Worm (Caenorhabditis elegans) whole organism, young adult: Measurements from ENCODE around the gene tftc-3.

Source experiments
- B0019.2 ChIP-seq: fragments of 200-800 bp; sonication (Bioruptor generic); conservative IDR thresholded peaks from 2 replicates; pipeline ENCODE4 v1.3.6; 2022; ENCODE audit warnings: missing genetic modification reagents, missing genetic modification characterization, missing compliant biosample characterization
- D2030.7 ChIP-seq: fragments of 200-800 bp; sonication (Bioruptor generic); IDR thresholded peaks from 2 replicates; pipeline ENCODE4 v1.3.6; 2022; ENCODE audit warnings: missing genetic modification reagents, missing genetic modification characterization, missing compliant biosample characterization
- F33H1.4 ChIP-seq: fragments of 200-800 bp; sonication (Bioruptor generic); IDR thresholded peaks from 2 replicates; pipeline ENCODE4 v1.3.6; 2022; ENCODE audit warnings: missing genetic modification reagents, missing genetic modification characterization, missing compliant biosample characterization
- F37B4.10 ChIP-seq: fragments of 200-800 bp; sonication (Bioruptor generic); IDR thresholded peaks from 2 replicates; pipeline ENCODE4 v1.3.6; 2022; ENCODE audit warnings: missing genetic modification characterization, missing compliant biosample characterization
- F39B2.1 ChIP-seq: fragments of 200-800 bp; sonication (Bioruptor generic); IDR thresholded peaks from 2 replicates; pipeline ENCODE4 v1.3.6; 2022; ENCODE audit warnings: missing genetic modification reagents, missing genetic modification characterization, missing compliant biosample characterization
- F55B11.4 ChIP-seq: sonication (generic microtip); optimal IDR thresholded peaks from 2 replicates; lab custom pipeline; 2016; ENCODE audit warnings: missing compliant biosample characterization, missing genetic modification characterization, borderline replicate concordance; ENCODE audit not compliant: insufficient read depth
- K12H6.12 ChIP-seq: fragments of 200-800 bp; sonication (Bioruptor generic); optimal IDR thresholded peaks from 2 replicates; lab custom pipeline; 2018; ENCODE audit warnings: mild to moderate bottlenecking, missing genetic modification characterization, missing compliant biosample characterization
- Y56A3A.18 ChIP-seq: fragments of 200-800 bp; sonication (Bioruptor generic); IDR thresholded peaks from 2 replicates; pipeline ENCODE4 v1.3.6; 2022; ENCODE audit warnings: missing genetic modification reagents, missing genetic modification characterization, missing compliant biosample characterization
- atf-7 ChIP-seq: sonication (generic microtip); optimal IDR thresholded peaks from 2 replicates; lab custom pipeline; 2017; ENCODE audit warnings: mild to moderate bottlenecking, missing genetic modification characterization, missing compliant biosample characterization
- athp-1 ChIP-seq: sonication (generic microtip); optimal IDR thresholded peaks from 2 replicates; lab custom pipeline; 2017; ENCODE audit warnings: mild to moderate bottlenecking, missing genetic modification characterization, missing compliant biosample characterization
- ccch-3 ChIP-seq: fragments of 200-800 bp; sonication (Bioruptor generic); optimal IDR thresholded peaks from 2 replicates; lab custom pipeline; 2018; ENCODE audit warnings: mild to moderate bottlenecking, missing genetic modification characterization, missing compliant biosample characterization
- cebp-1 ChIP-seq, 2 experiments: fragments of 200-800 bp in 1 of 2; sonication (Bioruptor generic) in 1 of 2; sonication (generic microtip) in 1 of 2; IDR thresholded peaks in 1 of 2; optimal IDR thresholded peaks in 1 of 2; 2 replicates each; pipeline versions ENCODE4 v1.3.6 to Lab custom; 2017 to 2022; ENCODE audit warnings: missing compliant biosample characterization in 2 of 2, missing genetic modification characterization in 2 of 2, mild to moderate bottlenecking in 1 of 2, missing genetic modification reagents in 1 of 2, moderate library complexity in 1 of 2
- dox-1 ChIP-seq: fragments of 200-800 bp; sonication (Bioruptor generic); IDR thresholded peaks from 2 replicates; pipeline ENCODE4 v1.3.6; 2022; ENCODE audit warnings: missing genetic modification reagents, missing genetic modification characterization, missing compliant biosample characterization
- egl-18 ChIP-seq: fragments of 200-800 bp; sonication (Bioruptor generic); IDR thresholded peaks from 2 replicates; pipeline ENCODE4 v1.3.6; 2022; ENCODE audit warnings: missing genetic modification reagents, missing genetic modification characterization, missing compliant biosample characterization
- egrh-3 ChIP-seq: fragments of 200-800 bp; sonication (Bioruptor generic); IDR thresholded peaks from 2 replicates; pipeline ENCODE4 v1.3.6; 2022; ENCODE audit warnings: missing genetic modification reagents, missing genetic modification characterization, missing compliant biosample characterization
- ets-4 ChIP-seq: fragments of 200-800 bp; sonication (Bioruptor generic); optimal IDR thresholded peaks from 2 replicates; lab custom pipeline; 2018; ENCODE audit warnings: mild to moderate bottlenecking, missing genetic modification characterization, missing compliant biosample characterization
- fkh-3 ChIP-seq: sonication (generic microtip); optimal IDR thresholded peaks from 2 replicates; lab custom pipeline; 2016; ENCODE audit warnings: mild to moderate bottlenecking, missing genetic modification characterization, missing compliant biosample characterization
- hmg-20 ChIP-seq: fragments of 200-800 bp; sonication (Bioruptor generic); IDR thresholded peaks from 2 replicates; pipeline ENCODE4 v1.3.6; 2022; ENCODE audit warnings: missing genetic modification reagents, missing genetic modification characterization, missing compliant biosample characterization
- let-526 ChIP-seq: fragments of 200-800 bp; sonication (Bioruptor generic); IDR thresholded peaks from 2 replicates; pipeline ENCODE4 v1.3.6; 2022; ENCODE audit warnings: missing genetic modification reagents, missing genetic modification characterization, missing compliant biosample characterization
- lin-40 ChIP-seq: sonication (generic microtip); optimal IDR thresholded peaks from 2 replicates; lab custom pipeline; 2016; ENCODE audit warnings: missing genetic modification characterization, mild to moderate bottlenecking, missing compliant biosample characterization, missing genotype, missing genetic modification reagents
- lin-54 ChIP-seq: fragments of 200-800 bp; sonication (Bioruptor generic); optimal IDR thresholded peaks from 2 replicates; lab custom pipeline; 2018; ENCODE audit warnings: mild to moderate bottlenecking, missing genetic modification characterization, missing compliant biosample characterization
- lsy-27 ChIP-seq: sonication (generic microtip); optimal IDR thresholded peaks from 2 replicates; lab custom pipeline; 2017; ENCODE audit warnings: missing genetic modification characterization, mild to moderate bottlenecking, missing compliant biosample characterization, antibody characterized with exemption, missing genotype, borderline replicate concordance; ENCODE audit not compliant: insufficient read depth
- madf-3 ChIP-seq: fragments of 200-800 bp; sonication (Bioruptor generic); IDR thresholded peaks from 2 replicates; pipeline ENCODE4 v1.3.6; 2022; ENCODE audit warnings: missing genetic modification reagents, missing genetic modification characterization, missing compliant biosample characterization
- mcd-1 ChIP-seq: fragments of 200-800 bp; sonication (Bioruptor generic); IDR thresholded peaks from 2 replicates; pipeline ENCODE4 v1.3.6; 2022; ENCODE audit warnings: missing genetic modification reagents, missing genetic modification characterization, missing compliant biosample characterization
- mxl-1 ChIP-seq: sonication (generic microtip); optimal IDR thresholded peaks from 2 replicates; lab custom pipeline; 2016; ENCODE audit warnings: missing genetic modification characterization, missing compliant biosample characterization
- nfya-1 ChIP-seq: sonication (generic microtip); optimal IDR thresholded peaks from 2 replicates; lab custom pipeline; 2017; ENCODE audit warnings: antibody characterized with exemption, missing compliant biosample characterization, missing genetic modification characterization, borderline replicate concordance; ENCODE audit not compliant: insufficient read depth
- nhr-179 ChIP-seq: sonication (generic microtip); optimal IDR thresholded peaks from 2 replicates; lab custom pipeline; 2016; ENCODE audit warnings: mild to moderate bottlenecking, missing genetic modification characterization, missing compliant biosample characterization
- nhr-80 ChIP-seq: sonication (generic microtip); optimal IDR thresholded peaks from 2 replicates; lab custom pipeline; 2016; ENCODE audit warnings: missing genetic modification characterization, missing compliant biosample characterization
- pha-4 ChIP-seq: fragments of 150-350 bp; sonication (generic microtip); optimal IDR thresholded peaks from 2 replicates; lab custom pipeline; 2014; ENCODE audit warnings: missing biosample characterization, missing genetic modification reagents, missing genetic modification characterization
- repo-1 ChIP-seq: sonication (generic microtip); optimal IDR thresholded peaks from 2 replicates; lab custom pipeline; 2017; ENCODE audit warnings: mild to moderate bottlenecking, missing genetic modification characterization, missing compliant biosample characterization
- rpc-1 ChIP-seq, 2 experiments: fragments of 150-350 bp in 1 of 2; sonication (generic microtip) in 1 of 2; optimal IDR thresholded peaks; 2 replicates each; lab custom pipeline; 2014 to 2018; ENCODE audit warnings: missing biosample characterization in 1 of 2, missing genetic modification characterization in 1 of 2, missing genetic modification reagents in 1 of 2, missing genotype in 1 of 2
- snpc-1.1 ChIP-seq: sonication (generic microtip); optimal IDR thresholded peaks from 2 replicates; lab custom pipeline; 2017; ENCODE audit warnings: missing genetic modification characterization, mild to moderate bottlenecking, missing compliant biosample characterization, antibody characterized with exemption, moderate library complexity, missing genotype, missing genetic modification reagents; ENCODE audit not compliant: insufficient read depth
- snpc-1.3 ChIP-seq: sonication (generic microtip); optimal IDR thresholded peaks from 2 replicates; lab custom pipeline; 2017; ENCODE audit warnings: missing genetic modification characterization, mild to moderate bottlenecking, missing compliant biosample characterization, antibody characterized with exemption, moderate library complexity, missing genotype, missing genetic modification reagents; ENCODE audit not compliant: insufficient read depth
- tbx-9 ChIP-seq: sonication (generic microtip); optimal IDR thresholded peaks from 2 replicates; lab custom pipeline; 2016; ENCODE audit warnings: borderline replicate concordance, missing genetic modification characterization, inconsistent platforms, missing compliant biosample characterization
- zfh-2 ChIP-seq: fragments of 200-800 bp; sonication (Bioruptor generic); conservative IDR thresholded peaks from 2 replicates; pipeline ENCODE4 v1.3.6; 2022; ENCODE audit warnings: missing genetic modification reagents, missing genetic modification characterization, missing compliant biosample characterization
- ztf-22 ChIP-seq: fragments of 200-800 bp; sonication (Bioruptor generic); optimal IDR thresholded peaks from 2 replicates; lab custom pipeline; 2018; ENCODE audit warnings: mild to moderate bottlenecking, missing genetic modification characterization, moderate library complexity, missing compliant biosample characterization
- ztf-26 ChIP-seq: sonication (generic microtip); optimal IDR thresholded peaks from 2 replicates; lab custom pipeline; 2017; ENCODE audit warnings: missing genetic modification characterization, missing compliant biosample characterization

tftc-3 gene

ce11 chrV:10185719-10186118 lies 24.4 kb downstream of the tftc-3 start, which contains the start of gene ZK856.18:
Gene ZK856.18 (minus strand): TSS chrV:10186007.
- no peak for TF ChIP-seq B0019.2 (GFP tag; lab: Robert Waterston, UW)
- no peak for TF ChIP-seq madf-3 (GFP tag; lab: Robert Waterston, UW)
- no peak for TF ChIP-seq K12H6.12 (tag; lab: Kevin White, UChicago)
- TF ChIP-seq zfh-2 (GFP tag; lab: Robert Waterston, UW) = no peak
- TF ChIP-seq ztf-26 (tag; lab: Kevin White, UChicago) = no peak
- no peak for TF ChIP-seq athp-1 (tag; lab: Kevin White, UChicago)
- TF ChIP-seq F39B2.1 (GFP tag; lab: Robert Waterston, UW) = no peak
- TF ChIP-seq egrh-3 (GFP tag; lab: Robert Waterston, UW) = no peak
- TF ChIP-seq lin-40 (tag; lab: Kevin White, UChicago) = no peak
- no peak for TF ChIP-seq fkh-3 (tag; lab: Kevin White, UChicago)
- no peak for TF ChIP-seq tbx-9 (tag; lab: Kevin White, UChicago)
- no peak for TF ChIP-seq nhr-80

ce11 chrV:10183810-10184209 lies 26.3 kb downstream of the tftc-3 start:
- TF ChIP-seq ets-4 (no peak), let-526 (GFP tag; lab: Robert Waterston, UW) (no peak), mcd-1 (GFP tag; lab: Robert Waterston, UW) (no peak), ztf-26 (tag; lab: Kevin White, UChicago) (no peak), rpc-1 (optimal IDR thresholded peaks at IDR 0.05; lab: Kevin White, UChicago) (no peak), rpc-1 (tag; optimal IDR thresholded peaks at IDR 0.05; lab: Kevin White, UChicago) (no peak), nfya-1 (no peak), hmg-20 (no peak), Y56A3A.18 (GFP tag; lab: Robert Waterston, UW) (no peak), egl-18 (GFP tag; lab: Robert Waterston, UW) (no peak), pha-4 (tag; lab: Kevin White, UChicago) (no peak), ztf-22 (GFP tag; lab: Kevin White, UChicago) (no peak), D2030.7 (GFP tag; lab: Robert Waterston, UW) (no peak), repo-1 (tag; lab: Kevin White, UChicago) (no peak), atf-7 (tag; lab: Kevin White, UChicago) (no peak)
- TF ChIP-seq, all 124 proteins: peak for 0

ce11 chrV:10182984-10183383 lies 27.2 kb downstream of the tftc-3 start, which contains the start of gene ZK856.4:
Gene ZK856.4 (plus strand): TSS chrV:10183284.
- no peak for TF ChIP-seq snpc-1.3
- TF ChIP-seq F55B11.4 (tag; lab: Kevin White, UChicago) = no peak
- no peak for TF ChIP-seq F33H1.4
- no peak for TF ChIP-seq mxl-1 (tag; lab: Kevin White, UChicago)
- TF ChIP-seq lsy-27 (tag; lab: Kevin White, UChicago) = no peak
- TF ChIP-seq F37B4.10 (GFP tag; lab: Robert Waterston, UW) = no peak
- TF ChIP-seq, all 124 proteins: peak for 0

ce11 chrV:10179235-10179634 lies 30.9 kb downstream of the tftc-3 start, which contains the start of gene cul-5:
Gene cul-5 (plus strand): TSS chrV:10179535.
- TF ChIP-seq cebp-1 (GFP tag; IDR thresholded peaks at IDR 0.05; lab: Robert Waterston, UW) = no peak
- no peak for TF ChIP-seq cebp-1 (tag; optimal IDR thresholded peaks at IDR 0.05; lab: Kevin White, UChicago)
- no peak for TF ChIP-seq nhr-80
- no peak for TF ChIP-seq ccch-3
- no peak for TF ChIP-seq dox-1
- TF ChIP-seq F37B4.10 (GFP tag; lab: Robert Waterston, UW) = no peak
- TF ChIP-seq K12H6.12 (tag; lab: Kevin White, UChicago) = no peak
- no peak for TF ChIP-seq tbx-9 (tag; lab: Kevin White, UChicago)
- TF ChIP-seq snpc-1.1 (tag; lab: Kevin White, UChicago) = no peak
- no peak for TF ChIP-seq lin-54 (GFP tag; lab: Kevin White, UChicago)
- TF ChIP-seq nhr-179 (tag; lab: Kevin White, UChicago) = no peak
